Worm (Caenorhabditis elegans): ENCODE data around the gene srh-203.
"Not testable (repeated sequence)": the region's sequence is repeated elsewhere in the genome, so short reads cannot be mapped to it uniquely, and the experiment has no call there.

ce11 chrV:17456197-17456596, at the start of gene srh-203:
- TF ChIP-seq lin-39, blmp-1 (tag; optimal IDR thresholded peaks at IDR 0.05): not testable (repeated sequence)
